Worm (Caenorhabditis elegans) whole organism, late embryonic: ENCODE results near the gene idpp-16.

ENCODE experiments used
- C08G9.2 ChIP-seq: sonication (generic microtip); optimal IDR thresholded peaks from 2 replicates; lab custom pipeline; 2016; ENCODE audit warnings: mild to moderate bottlenecking, missing genetic modification characterization, moderate library complexity, missing compliant biosample characterization
- F13H6.1 ChIP-seq: sonication (generic microtip); optimal IDR thresholded peaks from 2 replicates; lab custom pipeline; 2016; ENCODE audit warnings: missing genetic modification characterization, missing compliant biosample characterization
- K02D7.2 ChIP-seq: sonication (generic microtip); optimal IDR thresholded peaks from 2 replicates; lab custom pipeline; 2017; ENCODE audit warnings: mild to moderate bottlenecking, missing genetic modification characterization, missing compliant biosample characterization
- K09A11.1 ChIP-seq: sonication (generic microtip); optimal IDR thresholded peaks from 2 replicates; lab custom pipeline; 2017; ENCODE audit warnings: antibody characterized with exemption, mild to moderate bottlenecking, missing genetic modification characterization, missing compliant biosample characterization; ENCODE audit not compliant: insufficient read depth
- T23F11.4 ChIP-seq: fragments of 200-800 bp; sonication (Bioruptor generic); optimal IDR thresholded peaks from 2 replicates; lab custom pipeline; 2018; ENCODE audit warnings: mild to moderate bottlenecking, missing genetic modification characterization, missing compliant biosample characterization
- Y22D7AL.16 ChIP-seq: sonication (generic microtip); optimal IDR thresholded peaks from 2 replicates; lab custom pipeline; 2016; ENCODE audit warnings: missing genetic modification characterization, missing compliant biosample characterization
- ama-1 ChIP-seq: fragments of 150-350 bp; optimal IDR thresholded peaks from 2 replicates; lab custom pipeline; 2014
- ceh-14 ChIP-seq: sonication (generic microtip); optimal IDR thresholded peaks from 2 replicates; lab custom pipeline; 2016; ENCODE audit warnings: missing genotype, missing genetic modification characterization, missing compliant biosample characterization
- ceh-19 ChIP-seq: fragments of 200-800 bp; sonication (Bioruptor generic); optimal IDR thresholded peaks from 2 replicates; lab custom pipeline; 2018; ENCODE audit warnings: mild to moderate bottlenecking, missing genetic modification characterization, missing compliant biosample characterization
- ceh-2 ChIP-seq: sonication (generic microtip); optimal IDR thresholded peaks from 2 replicates; lab custom pipeline; 2016; ENCODE audit warnings: missing genotype, missing genetic modification characterization, missing compliant biosample characterization
- ceh-31 ChIP-seq: sonication (generic microtip); optimal IDR thresholded peaks from 2 replicates; lab custom pipeline; 2016; ENCODE audit warnings: missing genetic modification characterization, missing compliant biosample characterization
- ceh-45 ChIP-seq: fragments of 200-800 bp; sonication (Bioruptor generic); IDR thresholded peaks from 2 replicates; pipeline ENCODE4 v1.3.6; 2022; ENCODE audit warnings: missing genetic modification reagents, missing genetic modification characterization, missing compliant biosample characterization
- ceh-48 ChIP-seq: sonication (generic microtip); optimal IDR thresholded peaks from 2 replicates; lab custom pipeline; 2016; ENCODE audit warnings: missing genetic modification characterization, inconsistent platforms, missing compliant biosample characterization
- ceh-6 ChIP-seq: fragments of 200-800 bp; sonication (Bioruptor generic); optimal IDR thresholded peaks from 2 replicates; lab custom pipeline; 2018; ENCODE audit warnings: mild to moderate bottlenecking, missing genetic modification characterization, missing compliant biosample characterization
- che-1 ChIP-seq: sonication (generic microtip); optimal IDR thresholded peaks from 2 replicates; lab custom pipeline; 2016; ENCODE audit warnings: mild to moderate bottlenecking, missing genetic modification characterization, missing compliant biosample characterization
- dve-1 ChIP-seq: sonication (generic microtip); optimal IDR thresholded peaks from 2 replicates; lab custom pipeline; 2017; ENCODE audit warnings: antibody characterized with exemption, mild to moderate bottlenecking, missing genetic modification characterization, missing compliant biosample characterization
- elt-2 ChIP-seq: sonication (generic microtip); optimal IDR thresholded peaks from 2 replicates; lab custom pipeline; 2016; ENCODE audit warnings: missing genetic modification reagents, missing genetic modification characterization, missing compliant biosample characterization
- elt-4 ChIP-seq: sonication (generic microtip); optimal IDR thresholded peaks from 2 replicates; lab custom pipeline; 2016; ENCODE audit warnings: missing genetic modification characterization, missing compliant biosample characterization
- ets-4 ChIP-seq: sonication (generic microtip); optimal IDR thresholded peaks from 2 replicates; lab custom pipeline; 2016; ENCODE audit warnings: missing genetic modification characterization, missing compliant biosample characterization
- fax-1 ChIP-seq: sonication (generic microtip); optimal IDR thresholded peaks from 2 replicates; lab custom pipeline; 2016; ENCODE audit warnings: missing genotype, missing genetic modification characterization, missing compliant biosample characterization
- fkh-6 ChIP-seq: sonication (generic microtip); optimal IDR thresholded peaks from 2 replicates; lab custom pipeline; 2016; ENCODE audit warnings: missing genetic modification characterization, missing compliant biosample characterization
- gmeb-2 ChIP-seq: sonication (generic microtip); optimal IDR thresholded peaks from 2 replicates; lab custom pipeline; 2016; ENCODE audit warnings: missing genetic modification characterization, inconsistent platforms, missing compliant biosample characterization
- hlh-13 ChIP-seq: fragments of 200-800 bp; sonication (Bioruptor generic); optimal IDR thresholded peaks from 2 replicates; lab custom pipeline; 2018; ENCODE audit warnings: mild to moderate bottlenecking, missing genetic modification characterization, missing compliant biosample characterization
- hlh-30 ChIP-seq: sonication (generic microtip); optimal IDR thresholded peaks from 2 replicates; lab custom pipeline; 2017; ENCODE audit warnings: antibody characterized with exemption, missing genetic modification characterization, missing compliant biosample characterization; ENCODE audit not compliant: insufficient read depth
- hlh-6 ChIP-seq: sonication (generic microtip); optimal IDR thresholded peaks from 2 replicates; lab custom pipeline; 2016; ENCODE audit warnings: missing genotype, missing genetic modification characterization, missing compliant biosample characterization
- hlh-8 ChIP-seq: sonication (generic microtip); optimal IDR thresholded peaks from 2 replicates; lab custom pipeline; 2016; ENCODE audit warnings: missing genotype, missing genetic modification characterization, missing compliant biosample characterization
- lim-6 ChIP-seq: sonication (generic microtip); optimal IDR thresholded peaks from 2 replicates; lab custom pipeline; 2016; ENCODE audit warnings: missing genetic modification characterization, missing compliant biosample characterization
- madf-2 ChIP-seq: sonication (generic microtip); optimal IDR thresholded peaks from 2 replicates; lab custom pipeline; 2017; ENCODE audit warnings: missing genetic modification characterization, missing compliant biosample characterization
- mec-3 ChIP-seq: sonication (generic microtip); optimal IDR thresholded peaks from 2 replicates; lab custom pipeline; 2016; ENCODE audit warnings: borderline replicate concordance, missing genetic modification characterization, missing compliant biosample characterization
- nhr-232 ChIP-seq: sonication (generic microtip); optimal IDR thresholded peaks from 2 replicates; lab custom pipeline; 2016; ENCODE audit warnings: missing genetic modification characterization, missing compliant biosample characterization
- pat-9 ChIP-seq: fragments of 200-800 bp; sonication (Bioruptor generic); optimal IDR thresholded peaks from 2 replicates; lab custom pipeline; 2018; ENCODE audit warnings: mild to moderate bottlenecking, missing genetic modification characterization, moderate library complexity, missing compliant biosample characterization
- pax-1 ChIP-seq: fragments of 150-350 bp; optimal IDR thresholded peaks from 2 replicates; lab custom pipeline; 2014; ENCODE audit warnings: missing biosample characterization, missing genetic modification characterization
- pha-2 ChIP-seq: sonication (generic microtip); optimal IDR thresholded peaks from 2 replicates; lab custom pipeline; 2017; ENCODE audit warnings: mild to moderate bottlenecking, missing genetic modification characterization, missing compliant biosample characterization
- pqm-1 ChIP-seq: sonication (generic microtip); optimal IDR thresholded peaks from 2 replicates; lab custom pipeline; 2016; ENCODE audit warnings: missing genetic modification characterization, missing compliant biosample characterization
- sdc-2 ChIP-seq: sonication (generic microtip); optimal IDR thresholded peaks from 2 replicates; lab custom pipeline; 2016; ENCODE audit warnings: missing genotype, missing genetic modification characterization, missing compliant biosample characterization
- sox-2 ChIP-seq: fragments of 200-800 bp; sonication (Bioruptor generic); IDR thresholded peaks from 2 replicates; pipeline ENCODE4 v1.3.6; 2022; ENCODE audit warnings: missing genetic modification reagents, missing genetic modification characterization, missing compliant biosample characterization
- sox-4 ChIP-seq: sonication (generic microtip); optimal IDR thresholded peaks from 2 replicates; lab custom pipeline; 2017; ENCODE audit warnings: mild to moderate bottlenecking, missing genetic modification characterization, inconsistent platforms, missing compliant biosample characterization
- syd-9 ChIP-seq: sonication (generic microtip); optimal IDR thresholded peaks from 2 replicates; lab custom pipeline; 2016; ENCODE audit warnings: mild to moderate bottlenecking, missing genetic modification characterization, moderate library complexity, missing compliant biosample characterization
- tbx-2 ChIP-seq: sonication (generic microtip); optimal IDR thresholded peaks from 2 replicates; lab custom pipeline; 2016; ENCODE audit warnings: missing genetic modification characterization, missing compliant biosample characterization
- ttx-3 ChIP-seq: sonication (generic microtip); optimal IDR thresholded peaks from 2 replicates; lab custom pipeline; 2016; ENCODE audit warnings: missing genetic modification reagents, missing genetic modification characterization, missing compliant biosample characterization
- unc-42 ChIP-seq: sonication (generic microtip); optimal IDR thresholded peaks from 2 replicates; lab custom pipeline; 2016; ENCODE audit warnings: missing genotype, missing genetic modification characterization, missing compliant biosample characterization
- unc-55 ChIP-seq: sonication (generic microtip); optimal IDR thresholded peaks from 2 replicates; lab custom pipeline; 2017; ENCODE audit warnings: missing biosample characterization, missing genetic modification reagents, missing genetic modification characterization
- zip-5 ChIP-seq: sonication (generic microtip); optimal IDR thresholded peaks from 2 replicates; lab custom pipeline; 2016; ENCODE audit warnings: missing genetic modification characterization, missing compliant biosample characterization

Gene idpp-16

DNA sequence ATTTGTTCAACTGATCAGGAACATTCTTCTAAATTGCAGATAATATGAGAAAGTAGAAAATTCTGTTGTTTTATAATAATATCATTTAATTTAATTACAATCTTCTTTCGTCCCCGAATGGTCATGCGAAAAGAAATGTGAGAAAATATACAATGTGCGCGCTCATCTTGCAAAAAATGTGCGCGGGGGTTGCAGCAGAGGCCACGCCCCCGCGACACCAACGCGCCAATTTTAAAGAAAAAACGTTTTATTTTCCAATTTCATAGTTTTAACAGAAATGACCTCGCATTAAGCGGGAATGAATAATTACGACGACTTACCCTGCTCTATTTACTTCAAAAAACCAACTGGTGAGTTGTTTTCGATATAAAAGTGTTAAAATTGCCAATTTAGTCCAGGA lies 4.2 kb upstream of the idpp-16 start, which contains the start of gene sas-5 (continued):
- TF ChIP-seq ceh-19 (GFP tag; lab: Kevin White, UChicago) (peak; percentile 79), unc-42 (tag; lab: Kevin White, UChicago) (peak; percentile 42), mec-3 (peak; percentile 8), F13H6.1 (tag; lab: Kevin White, UChicago) (peak; percentile 59), ets-4 (tag; lab: Kevin White, UChicago) (peak; percentile 49), syd-9 (tag; lab: Kevin White, UChicago) (peak; percentile 62), nhr-232 (tag; lab: Kevin White, UChicago) (peak; percentile 49), madf-2 (tag; lab: Kevin White, UChicago) (peak; percentile 75), tbx-2 (tag; lab: Kevin White, UChicago) (peak; percentile 87), pax-1 (tag; lab: Kevin White, UChicago) (peak; percentile 6), K09A11.1 (tag; lab: Kevin White, UChicago) (peak; percentile 79), ceh-6 (peak; percentile 63), T23F11.4 (peak; percentile 60), che-1 (tag; lab: Kevin White, UChicago) (peak; percentile 83), fax-1 (tag; lab: Kevin White, UChicago) (peak; percentile 83), ttx-3 (tag; lab: Kevin White, UChicago) (peak; percentile 85)

ce11 chrV:11610049-11610448 lies 3.7 kb upstream of the idpp-16 start, which contains the start of gene piit-1:
piit-1 (minus strand) TSS chrV:11610149.
- TF ChIP-seq Y22D7AL.16 (tag; lab: Kevin White, UChicago), result no peak
- no peak for TF ChIP-seq pha-2 (tag; lab: Kevin White, UChicago)
- TF ChIP-seq elt-4, result no peak
- TF ChIP-seq ama-1 (lab: Kevin White, UChicago), result no peak
- TF ChIP-seq sdc-2, result no peak
- no peak for TF ChIP-seq sox-2
- no peak for TF ChIP-seq fkh-6 (tag; lab: Kevin White, UChicago)
- no peak for TF ChIP-seq hlh-8
- no peak for TF ChIP-seq sox-4 (tag; lab: Kevin White, UChicago)
- TF ChIP-seq pqm-1 (tag; lab: Kevin White, UChicago), result no peak
- no peak for TF ChIP-seq hlh-6 (tag; lab: Kevin White, UChicago)
- no peak for TF ChIP-seq K02D7.2 (tag; lab: Kevin White, UChicago)
- TF ChIP-seq zip-5 (tag; lab: Kevin White, UChicago), result no peak
- no peak for TF ChIP-seq hlh-13
- no peak for TF ChIP-seq ceh-48 (tag; lab: Kevin White, UChicago)

ce11 chrV:11605227-11605626 lies 1.1 kb downstream of the idpp-16 start:
- TF ChIP-seq nhr-232 (tag; lab: Kevin White, UChicago), result no peak
- TF ChIP-seq T23F11.4, result no peak
- TF ChIP-seq dve-1 (tag; lab: Kevin White, UChicago), result no peak
- TF ChIP-seq fax-1 (tag; lab: Kevin White, UChicago), result no peak
- TF ChIP-seq ceh-6, result no peak
- TF ChIP-seq ets-4 (tag; lab: Kevin White, UChicago), result no peak
- TF ChIP-seq lim-6 (tag; lab: Kevin White, UChicago), result no peak
- no peak for TF ChIP-seq hlh-30 (tag; lab: Kevin White, UChicago)
- no peak for TF ChIP-seq unc-55 (GFP tag; lab: Kevin White, UChicago)
- TF ChIP-seq ceh-31, result no peak
- no peak for TF ChIP-seq sox-2
- no peak for TF ChIP-seq tbx-2 (tag; lab: Kevin White, UChicago)
- TF ChIP-seq, all 69 proteins: peak for 0

ce11 chrV:11604484-11604883 lies 1.8 kb downstream of the idpp-16 start, which contains the start of gene dhs-20:
dhs-20 (minus strand) TSS chrV:11604563.
- TF ChIP-seq ceh-2 (tag; lab: Kevin White, UChicago) (no peak), pqm-1 (tag; lab: Kevin White, UChicago) (no peak), fax-1 (tag; lab: Kevin White, UChicago) (no peak), ama-1 (lab: Kevin White, UChicago) (no peak), C08G9.2 (tag; lab: Kevin White, UChicago) (no peak), dve-1 (tag; lab: Kevin White, UChicago) (no peak), pat-9 (tag; lab: Kevin White, UChicago) (no peak), ceh-14 (no peak), ttx-3 (tag; lab: Kevin White, UChicago) (no peak), ceh-6 (no peak), elt-2 (tag; lab: Kevin White, UChicago) (no peak), fkh-6 (tag; lab: Kevin White, UChicago) (no peak), ceh-45 (GFP tag; lab: Robert Waterston, UW) (no peak), gmeb-2 (tag; lab: Kevin White, UChicago) (no peak)
